Fruit fly (Drosophila melanogaster): ENCODE measurements around the gene CG42750.

The CG42750 gene

DNA sequence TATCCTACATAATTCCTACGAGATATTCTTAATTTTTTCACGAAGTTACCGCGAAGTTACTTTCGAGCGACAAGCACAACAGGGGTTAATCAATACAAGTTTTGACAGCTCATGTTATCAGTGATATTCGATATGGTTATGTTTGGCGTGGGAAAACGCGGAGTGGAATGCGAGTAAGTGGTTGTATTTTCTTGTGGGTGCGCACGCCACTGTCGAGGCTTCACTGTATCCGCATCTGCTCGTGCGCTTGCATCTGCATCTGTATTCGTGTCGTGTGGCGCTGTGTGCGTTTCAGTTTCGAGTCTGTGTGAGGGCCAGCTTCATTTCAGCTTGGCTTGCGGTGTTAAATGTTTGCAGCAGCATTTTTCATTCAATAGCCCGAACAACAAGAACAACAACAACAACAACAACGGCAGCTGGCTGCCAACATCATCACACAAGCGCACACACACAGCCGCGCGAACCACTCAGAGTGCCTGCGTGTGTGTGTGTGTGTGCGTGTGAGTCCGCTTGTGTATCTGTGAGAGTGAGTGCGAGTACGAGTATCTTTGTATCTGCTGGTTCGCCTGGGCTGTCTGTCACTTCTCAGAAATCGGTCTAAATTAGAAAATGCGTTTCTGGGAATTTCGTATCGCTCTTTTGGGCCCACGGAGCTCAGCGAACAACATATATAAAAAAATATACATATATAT is 124.3 kb downstream of the CG42750 start (continued):
- TF ChIP-seq Drgx (GFP tag; IDR thresholded peaks at IDR 0.05) (peak; percentile 63), Dbx (GFP tag; IDR thresholded peaks at IDR 0.05) (peak; percentile 73), CG8281 (tag; optimal IDR thresholded peaks at IDR 0.05) (no peak), CG14441 (GFP tag; IDR thresholded peaks at IDR 0.05) (peak; percentile 82)

DNA sequence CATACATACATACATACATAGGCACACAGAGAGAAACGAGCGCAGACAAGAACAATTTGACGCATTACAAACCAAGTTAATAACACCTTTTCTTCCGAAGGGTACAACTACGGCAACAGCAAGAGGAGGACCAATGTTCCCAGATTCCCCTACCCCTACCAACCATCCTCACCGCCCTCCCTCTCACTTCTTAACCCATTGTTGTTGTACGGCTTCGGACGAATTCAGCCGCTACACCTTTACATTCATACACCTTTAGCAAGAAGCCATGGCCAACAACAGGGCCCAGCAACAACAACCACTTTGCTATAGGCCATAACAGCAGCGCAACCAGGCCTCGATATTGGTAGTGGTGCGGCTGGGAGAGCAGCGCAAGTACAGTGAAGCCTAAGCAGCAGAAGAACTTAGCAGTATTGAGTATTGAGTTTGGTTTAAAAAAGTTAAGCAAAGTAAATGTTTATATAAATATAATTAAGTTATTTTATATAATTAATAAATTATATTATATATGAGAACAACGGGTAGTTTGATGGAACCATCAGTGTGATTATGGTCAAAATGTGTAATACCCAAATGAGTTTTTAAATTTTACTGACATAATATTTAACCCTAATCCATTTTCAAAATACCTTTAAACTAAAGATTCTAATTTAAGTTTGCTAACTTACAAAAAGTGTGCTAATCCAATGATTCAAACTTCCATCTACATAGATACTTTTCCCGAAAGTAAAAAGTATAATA is 125.0 kb downstream of the CG42750 start:
- TF ChIP-seq Sox100B (GFP tag; optimal IDR thresholded peaks at IDR 0.05), result peak; percentile 55
- TF ChIP-seq tll (GFP tag; optimal IDR thresholded peaks at IDR 0.05), result peak in 1 of 2 experiments; percentile 41
- TF ChIP-seq Camta (GFP tag; optimal IDR thresholded peaks at IDR 0.05), result no peak
- TF ChIP-seq Dbx (GFP tag; IDR thresholded peaks at IDR 0.05), result peak; percentile 59; the same call in 2 of the 3 replicates
- TF ChIP-seq zen (tag; optimal IDR thresholded peaks at IDR 0.05), result no peak
- peak; percentile 8 for TF ChIP-seq CG3281 (GFP tag; optimal IDR thresholded peaks at IDR 0.05)
- TF ChIP-seq CG7372 (GFP tag; IDR thresholded peaks at IDR 0.05), result peak; percentile 11; the same call in 1 of the 2 replicates
- no peak for TF ChIP-seq CG7745 (tag; optimal IDR thresholded peaks at IDR 0.05)
- peak; percentile 32; the same call in 1 of the 2 replicates for TF ChIP-seq Xrp1 (GFP tag; IDR thresholded peaks at IDR 0.05)
- TF ChIP-seq MBD-R2 (GFP tag; IDR thresholded peaks at IDR 0.05), result 0 out of 2 replicates have a peak, but pooled peaks have one; percentile 17
- no peak for TF ChIP-seq Hsf (GFP tag; optimal IDR thresholded peaks at IDR 0.05)
- TF ChIP-seq sna (GFP tag; IDR thresholded peaks at IDR 0.05; ENCODE audit: partially characterized antibody), result no peak
- no peak for TF ChIP-seq jing (GFP tag; optimal IDR thresholded peaks at IDR 0.05)
- TF ChIP-seq Opbp (GFP tag; IDR thresholded peaks at IDR 0.05; ENCODE audit: partially characterized antibody), result 0 out of 3 replicates have a peak, but pooled peaks have one; percentile 24
- peak; percentile 78 for TF ChIP-seq slbo (GFP tag; IDR thresholded peaks at IDR 0.05)
- TF ChIP-seq ci (GFP tag; IDR thresholded peaks at IDR 0.05), result peak; percentile 61; the same call in 1 of the 3 replicates
- TF ChIP-seq CG11696 (GFP tag; IDR thresholded peaks at IDR 0.05), result peak; percentile 46
- TF ChIP-seq nmo (GFP tag; optimal IDR thresholded peaks at IDR 0.05), result no peak
- peak; percentile 17; the same call in 1 of the 2 replicates for TF ChIP-seq ttk (GFP tag; IDR thresholded peaks at IDR 0.05)
- no peak for TF ChIP-seq Eip74EF (GFP tag; optimal IDR thresholded peaks at IDR 0.05)
- TF ChIP-seq CG11695 (GFP tag; IDR thresholded peaks at IDR 0.05), result 0 out of 3 replicates have a peak, but pooled peaks have one; percentile 20
- peak; percentile 23; the same call in 1 of the 2 replicates for TF ChIP-seq CG31441 (GFP tag; IDR thresholded peaks at IDR 0.05)
- peak; percentile 47 for TF ChIP-seq Fer3 (tag; optimal IDR thresholded peaks at IDR 0.05)
- peak; percentile 18 for TF ChIP-seq CG10267 (tag; optimal IDR thresholded peaks at IDR 0.05)
- TF ChIP-seq CG9932 (GFP tag; IDR thresholded peaks at IDR 0.05), result peak; percentile 79
- peak; percentile 10 for TF ChIP-seq Hr3 (GFP tag; optimal IDR thresholded peaks at IDR 0.05)
- peak; percentile 57 for TF ChIP-seq HLH3B (GFP tag; IDR thresholded peaks at IDR 0.05)
- no peak for TF ChIP-seq D19A (tag; optimal IDR thresholded peaks at IDR 0.05)
- TF ChIP-seq Pdp1 (GFP tag; optimal IDR thresholded peaks at IDR 0.05), result peak in 1 of 2 experiments; percentile 48
- no peak for TF ChIP-seq sim (GFP tag; IDR thresholded peaks at IDR 0.05)
- no peak for TF ChIP-seq lov (optimal IDR thresholded peaks at IDR 0.05)
- no peak for TF ChIP-seq lov (GFP tag; IDR thresholded peaks at IDR 0.05)
- TF ChIP-seq org-1 (GFP tag; optimal IDR thresholded peaks at IDR 0.05), result peak; percentile 5
- TF ChIP-seq ssp (GFP tag; IDR thresholded peaks at IDR 0.05), result 0 out of 2 replicates have a peak, but pooled peaks have one; percentile 14
- 0 out of 2 replicates have a peak, but pooled peaks have one; percentile 49 for TF ChIP-seq CG14014 (GFP tag; IDR thresholded peaks at IDR 0.05)
- TF ChIP-seq gce (GFP tag; IDR thresholded peaks at IDR 0.05), result 0 out of 3 replicates have a peak, but pooled peaks have one; percentile 5
- TF ChIP-seq wdn (GFP tag; IDR thresholded peaks at IDR 0.05), result peak; percentile 47; the same call in 1 of the 2 replicates
- 0 out of 2 replicates have a peak, but pooled peaks have one; percentile 4 for TF ChIP-seq ara (GFP tag; IDR thresholded peaks at IDR 0.05)
- no peak for TF ChIP-seq pan (optimal IDR thresholded peaks at IDR 0.05)
- TF ChIP-seq pan (GFP tag; optimal IDR thresholded peaks at IDR 0.05 in 1 of 2, IDR thresholded peaks at IDR 0.05 in 1 of 2), result peak in 1 of 2 experiments; percentile 78
- peak; percentile 34 for TF ChIP-seq onecut (GFP tag; IDR thresholded peaks at IDR 0.05)
- TF ChIP-seq Gug (GFP tag; IDR thresholded peaks at IDR 0.05), result peak; percentile 79; the same call in 3 of the 4 replicates

Data from whole organism, embryonic.